Fruit fly (Drosophila melanogaster) whole organism, embryonic: ENCODE measurements around the gene Adh.
A peak's percentile ranks its signal among the peaks of the same experiment; 100 is the strongest.

Source experiments
- Adf1 ChIP-seq: fragments of 200-800 bp; sonication (Bioruptor generic); IDR thresholded peaks from 2 replicates; pipeline ENCODE4 v1.3.6; 2022; ENCODE audit warnings: missing biosample characterization, missing genetic modification characterization
- Asciz ChIP-seq: fragments of 200-800 bp; sonication (Bioruptor generic); optimal IDR thresholded peaks from 2 replicates; lab custom pipeline; 2017; ENCODE audit warnings: missing biosample characterization, mild to moderate bottlenecking, missing genetic modification characterization, missing genetic modification reagents
- BEAF-32 ChIP-seq: fragments of 200-800 bp; sonication (Bioruptor generic); optimal IDR thresholded peaks from 3 replicates; lab custom pipeline; 2017; ENCODE audit warnings: missing biosample characterization, missing genetic modification characterization, mild to moderate bottlenecking, moderate library complexity, missing genetic modification reagents
- CG10274 ChIP-seq: fragments of 200-800 bp; sonication (Bioruptor generic); optimal IDR thresholded peaks from 3 replicates; lab custom pipeline; 2017; ENCODE audit warnings: missing biosample characterization, mild to moderate bottlenecking, missing genetic modification characterization
- CG11247 ChIP-seq: fragments of 200-800 bp; sonication (Bioruptor generic); IDR thresholded peaks from 2 replicates; pipeline ENCODE4 v1.3.6; 2022; ENCODE audit warnings: missing biosample characterization, missing genetic modification characterization
- CG12155 ChIP-seq: fragments of 200-800 bp; sonication (Bioruptor generic); optimal IDR thresholded peaks from 3 replicates; lab custom pipeline; 2016; ENCODE audit warnings: missing biosample characterization, missing genetic modification characterization
- CG13624 ChIP-seq: fragments of 200-800 bp; sonication (Bioruptor generic); optimal IDR thresholded peaks from 2 replicates; lab custom pipeline; 2016; ENCODE audit warnings: missing biosample characterization, missing genetic modification characterization
- CG15011 ChIP-seq: fragments of 200-800 bp; sonication (Bioruptor generic); optimal IDR thresholded peaks from 3 replicates; lab custom pipeline; 2018; ENCODE audit warnings: missing biosample characterization, mild to moderate bottlenecking, missing genetic modification characterization
- CG15696 ChIP-seq: fragments of 200-800 bp; sonication (Bioruptor generic); optimal IDR thresholded peaks from 2 replicates; lab custom pipeline; 2019; ENCODE audit warnings: missing biosample characterization, mild to moderate bottlenecking, missing genetic modification characterization, moderate library complexity
- CG1603 ChIP-seq: fragments of 200-800 bp; sonication (Bioruptor generic); optimal IDR thresholded peaks from 2 replicates; lab custom pipeline; 2019; ENCODE audit warnings: missing biosample characterization, mild to moderate bottlenecking, missing genetic modification characterization, moderate library complexity
- CG17328 ChIP-seq: fragments of 200-800 bp; sonication (Bioruptor generic); IDR thresholded peaks from 2 replicates; pipeline ENCODE4 v1.3.6; 2022; ENCODE audit warnings: missing biosample characterization, missing genetic modification characterization
- CG17568 ChIP-seq: fragments of 200-800 bp; sonication (Bioruptor generic); optimal IDR thresholded peaks from 2 replicates; lab custom pipeline; 2018; ENCODE audit warnings: missing biosample characterization, mild to moderate bottlenecking, missing genetic modification characterization, moderate library complexity
- CG18476 ChIP-seq: fragments of 200-800 bp; sonication (Bioruptor generic); optimal IDR thresholded peaks from 2 replicates; lab custom pipeline; 2016; ENCODE audit warnings: missing biosample characterization, mild to moderate bottlenecking, missing genetic modification characterization
- CG2678 ChIP-seq: fragments of 200-800 bp; sonication (Bioruptor generic); optimal IDR thresholded peaks from 3 replicates; lab custom pipeline; 2019; ENCODE audit warnings: missing biosample characterization, mild to moderate bottlenecking, missing genetic modification characterization, moderate library complexity
- CG30431 ChIP-seq: fragments of 200-800 bp; sonication (Bioruptor generic); optimal IDR thresholded peaks from 2 replicates; lab custom pipeline; 2017; ENCODE audit warnings: missing biosample characterization, missing genetic modification characterization
- CG6272 ChIP-seq: fragments of 200-800 bp; sonication (Bioruptor generic); IDR thresholded peaks from 2 replicates; pipeline ENCODE4 v1.3.6; 2022; ENCODE audit warnings: missing biosample characterization, missing genetic modification characterization
- CG6689 ChIP-seq: fragments of 200-800 bp; sonication (Bioruptor generic); IDR thresholded peaks from 2 replicates; pipeline ENCODE4 v1.3.6; 2022; ENCODE audit warnings: missing biosample characterization, missing genetic modification characterization
- CG6854 ChIP-seq: fragments of 200-800 bp; sonication (Bioruptor generic); optimal IDR thresholded peaks from 3 replicates; lab custom pipeline; 2017; ENCODE audit warnings: missing biosample characterization, mild to moderate bottlenecking, missing genetic modification characterization
- CG9215 ChIP-seq: fragments of 200-800 bp; sonication (Bioruptor generic); IDR thresholded peaks from 2 replicates; pipeline ENCODE4 v1.3.6; 2022; ENCODE audit warnings: missing biosample characterization, missing genetic modification characterization
- Ets65A ChIP-seq: fragments of 200-800 bp; sonication (Bioruptor generic); peaks from one replicate; lab custom pipeline; 2016; ENCODE audit warnings: missing biosample characterization, missing genetic modification characterization
- Fer2 ChIP-seq: fragments of 200-800 bp; sonication (Bioruptor generic); optimal IDR thresholded peaks from 2 replicates; lab custom pipeline; 2018; ENCODE audit warnings: missing biosample characterization, mild to moderate bottlenecking, missing genetic modification characterization, moderate library complexity
- Max ChIP-seq: fragments of 200-800 bp; sonication (Bioruptor generic); optimal IDR thresholded peaks from 2 replicates; lab custom pipeline; 2016; ENCODE audit warnings: missing biosample characterization, mild to moderate bottlenecking, missing genetic modification characterization
- Mes4 ChIP-seq: fragments of 200-800 bp; sonication (Bioruptor generic); optimal IDR thresholded peaks from 2 replicates; lab custom pipeline; 2016; ENCODE audit warnings: missing biosample characterization, missing genetic modification characterization
- NC2β ChIP-seq: fragments of 200-800 bp; sonication (Bioruptor generic); optimal IDR thresholded peaks from 2 replicates; lab custom pipeline; 2016; ENCODE audit warnings: missing biosample characterization, missing genetic modification characterization
- NK7.1 ChIP-seq: fragments of 200-800 bp; sonication (Bioruptor generic); optimal IDR thresholded peaks from 3 replicates; lab custom pipeline; 2016; ENCODE audit warnings: missing biosample characterization, missing genetic modification characterization
- Opbp ChIP-seq: fragments of 200-800 bp; sonication (Bioruptor generic); IDR thresholded peaks from 3 replicates; pipeline ENCODE4 v1.3.6; 2022; ENCODE audit warnings: missing biosample characterization, missing genetic modification characterization; ENCODE audit not compliant: partially characterized antibody
- Optix ChIP-seq: fragments of 200-800 bp; sonication (Bioruptor generic); IDR thresholded peaks from 3 replicates; pipeline ENCODE4 v1.3.6; 2022; ENCODE audit warnings: missing biosample characterization, missing genetic modification characterization
- Scr ChIP-seq: fragments of 200-800 bp; sonication (Bioruptor generic); IDR thresholded peaks from 2 replicates; pipeline ENCODE4 v1.3.6; 2022; ENCODE audit warnings: missing biosample characterization, missing genetic modification characterization; ENCODE audit not compliant: partially characterized antibody
- ab ChIP-seq: fragments of 200-800 bp; sonication (Bioruptor generic); optimal IDR thresholded peaks from 2 replicates; lab custom pipeline; 2016; ENCODE audit warnings: missing biosample characterization, missing genetic modification characterization
- ato ChIP-seq: fragments of 200-800 bp; sonication (Bioruptor generic); IDR thresholded peaks from 2 replicates; pipeline ENCODE4 v1.3.6; 2022; ENCODE audit warnings: missing biosample characterization, missing genetic modification characterization; ENCODE audit not compliant: partially characterized antibody
- dati ChIP-seq: fragments of 200-800 bp; sonication (Bioruptor generic); IDR thresholded peaks from 2 replicates; pipeline ENCODE4 v1.3.6; 2022; ENCODE audit warnings: missing biosample characterization, missing genetic modification characterization
- dmrt11E ChIP-seq: fragments of 200-800 bp; sonication (Bioruptor generic); optimal IDR thresholded peaks from 3 replicates; lab custom pipeline; 2018; ENCODE audit warnings: missing biosample characterization, mild to moderate bottlenecking, missing genetic modification characterization, moderate library complexity
- ems ChIP-seq: fragments of 200-800 bp; sonication (Bioruptor generic); optimal IDR thresholded peaks from 3 replicates; lab custom pipeline; 2016; ENCODE audit warnings: missing biosample characterization, missing genetic modification characterization
- fd96Cb ChIP-seq: fragments of 200-800 bp; sonication (Bioruptor generic); optimal IDR thresholded peaks from 2 replicates; lab custom pipeline; 2018; ENCODE audit warnings: missing biosample characterization, mild to moderate bottlenecking, missing genetic modification characterization, moderate library complexity
- grau ChIP-seq: fragments of 200-800 bp; optimal IDR thresholded peaks from 3 replicates; lab custom pipeline; 2019; ENCODE audit warnings: missing biosample characterization, mild to moderate bottlenecking, missing genetic modification characterization, moderate library complexity
- hb ChIP-seq: fragments of 200-800 bp; sonication (Bioruptor generic); IDR thresholded peaks from 3 replicates; pipeline ENCODE4 v1.3.6; 2022; ENCODE audit warnings: missing biosample characterization, missing genetic modification characterization; ENCODE audit not compliant: partially characterized antibody
- lab ChIP-seq: fragments of 200-800 bp; sonication (Bioruptor generic); optimal IDR thresholded peaks from 3 replicates; lab custom pipeline; 2017; ENCODE audit warnings: missing biosample characterization, missing genetic modification characterization, mild to moderate bottlenecking, moderate library complexity, missing genetic modification reagents
- maf-S ChIP-seq: fragments of 200-800 bp; sonication (Bioruptor generic); optimal IDR thresholded peaks from 2 replicates; lab custom pipeline; 2016; ENCODE audit warnings: missing biosample characterization, missing genetic modification characterization
- nerfin-1 ChIP-seq: fragments of 200-800 bp; sonication (Bioruptor generic); optimal IDR thresholded peaks from 3 replicates; lab custom pipeline; 2019; ENCODE audit warnings: missing biosample characterization, mild to moderate bottlenecking, missing genetic modification characterization, moderate library complexity
- nom ChIP-seq: fragments of 200-800 bp; sonication (Bioruptor generic); optimal IDR thresholded peaks from 2 replicates; lab custom pipeline; 2017; ENCODE audit warnings: missing biosample characterization, missing genetic modification characterization, mild to moderate bottlenecking, moderate library complexity, missing genetic modification reagents
- oc ChIP-seq: fragments of 200-800 bp; sonication (Bioruptor generic); optimal IDR thresholded peaks from 2 replicates; lab custom pipeline; 2018; ENCODE audit warnings: missing biosample characterization, mild to moderate bottlenecking, missing genetic modification characterization, moderate library complexity
- pum ChIP-seq: fragments of 200-800 bp; sonication (Bioruptor generic); optimal IDR thresholded peaks from 2 replicates; lab custom pipeline; 2016; ENCODE audit warnings: missing biosample characterization, missing genetic modification characterization
- repo ChIP-seq: fragments of 200-800 bp; sonication (Bioruptor generic); optimal IDR thresholded peaks from 2 replicates; lab custom pipeline; 2016; ENCODE audit warnings: missing biosample characterization, missing genetic modification characterization
- rib ChIP-seq: fragments of 200-800 bp; sonication (Bioruptor generic); IDR thresholded peaks from 2 replicates; pipeline ENCODE4 v1.3.6; 2022; ENCODE audit warnings: missing biosample characterization, missing genetic modification characterization
- ro ChIP-seq: fragments of 200-800 bp; sonication (Bioruptor generic); IDR thresholded peaks from 2 replicates; pipeline ENCODE4 v1.3.6; 2022; ENCODE audit warnings: missing biosample characterization, missing genetic modification characterization
- sc ChIP-seq, 3 experiments: fragments of >200 bp in 2 of 3; fragments of 200-800 bp in 1 of 3; sonication (Bioruptor generic) in 1 of 3; optimal IDR thresholded peaks; 2 replicates in 2 of 3; 3 replicates in 1 of 3; lab custom pipeline; 2017; ENCODE audit warnings: mild to moderate bottlenecking in 1 of 3, missing biosample characterization in 1 of 3, missing genetic modification characterization in 1 of 3, missing genetic modification reagents in 1 of 3
- sob ChIP-seq: fragments of 200-800 bp; sonication (Bioruptor generic); IDR thresholded peaks from 2 replicates; pipeline ENCODE4 v1.3.6; 2022; ENCODE audit warnings: missing biosample characterization, missing genetic modification characterization
- trem ChIP-seq: fragments of 200-800 bp; optimal IDR thresholded peaks from 3 replicates; lab custom pipeline; 2019; ENCODE audit warnings: missing biosample characterization, mild to moderate bottlenecking, missing genetic modification characterization, moderate library complexity

Gene Adh

dm6 chr2L:14614897-14615602 is at the start of gene Adh, which contains the start of gene Adhr (continued):
- TF ChIP-seq sc (optimal IDR thresholded peaks at IDR 0.05; lab: Kevin White, UChicago) (no peak), sc (GFP tag; optimal IDR thresholded peaks at IDR 0.05; lab: Kevin White, UChicago) (peak; percentile 53), NK7.1 (GFP tag; lab: Kevin White, UChicago) (peak; percentile 41), CG18476 (GFP tag; lab: Kevin White, UChicago) (peak; percentile 60), CG6854 (GFP tag; lab: Kevin White, UChicago) (peak; percentile 41), CG10274 (peak; percentile 13), CG15011 (GFP tag; lab: Kevin White, UChicago) (peak; percentile 69), Asciz (peak; percentile 61), oc (tag; lab: Kevin White, UChicago) (peak; percentile 31), CG11247 (peak; percentile 40; the same call in 1 of the 2 replicates), repo (GFP tag; lab: Kevin White, UChicago) (peak; percentile 40), Opbp (no peak), CG6272 (GFP tag; lab: Robert Waterston, UW) (no peak), ro (GFP tag; lab: Robert Waterston, UW) (no peak; the same call in 1 of the 2 replicates), sob (GFP tag; lab: Robert Waterston, UW) (peak; percentile 65; the same call in 1 of the 2 replicates), grau (tag; lab: Kevin White, UChicago) (peak; percentile 86), dmrt11E (tag; lab: Kevin White, UChicago) (peak; percentile 29), ems (GFP tag; lab: Kevin White, UChicago) (peak; percentile 18), fd96Cb (tag; lab: Kevin White, UChicago) (peak; percentile 73), nom (GFP tag; lab: Kevin White, UChicago) (no peak), Max (GFP tag; lab: Kevin White, UChicago) (peak; percentile 29), CG1603 (no peak), CG17568 (peak; percentile 33), CG17328 (GFP tag; lab: Robert Waterston, UW) (peak; percentile 73), Optix (GFP tag; lab: Robert Waterston, UW) (no peak), NC2β (GFP tag; lab: Kevin White, UChicago) (no peak), pum (GFP tag; lab: Kevin White, UChicago) (peak; percentile 31), lab (peak; percentile 87), CG15696 (peak; percentile 48), Mes4 (GFP tag; lab: Kevin White, UChicago) (peak; percentile 30), ato (GFP tag; lab: Robert Waterston, UW) (no peak), CG13624 (GFP tag; lab: Kevin White, UChicago) (peak; percentile 70), BEAF-32 (no peak), rib (GFP tag; lab: Robert Waterston, UW) (no peak; the same call in 1 of the 2 replicates), CG6689 (peak; percentile 84), Scr (GFP tag; lab: Robert Waterston, UW) (no peak), CG12155 (peak; percentile 74), Adf1 (GFP tag; lab: Robert Waterston, UW) (peak; percentile 41; the same call in 1 of the 2 replicates), trem (peak; percentile 31), CG9215 (GFP tag; lab: Robert Waterston, UW) (peak; percentile 64), CG30431 (no peak), CG2678 (tag; lab: Kevin White, UChicago) (peak; percentile 91), maf-S (peak; percentile 19), nerfin-1 (tag; lab: Kevin White, UChicago) (peak; percentile 61), Ets65A (GFP tag; lab: Kevin White, UChicago) (peak; percentile 82), dati (GFP tag; lab: Robert Waterston, UW) (no peak), hb (GFP tag; lab: Robert Waterston, UW) (no peak), ab (GFP tag; lab: Kevin White, UChicago) (peak; percentile 38), Fer2 (tag; lab: Kevin White, UChicago) (peak; percentile 51)
